Fruit fly (Drosophila melanogaster): ENCODE measurements around the gene CG13077.

CG13077 gene

dm6 chr2L:19533247-19533646, 32.4 kb upstream of the CG13077 start, which contains the start of gene CG33116 (continued):
- TF ChIP-seq CG4318 (GFP tag; optimal IDR thresholded peaks at IDR 0.05) = peak; percentile 75
- peak; percentile 61 for TF ChIP-seq Sox15 (GFP tag; optimal IDR thresholded peaks at IDR 0.05)
- TF ChIP-seq CG11294 (GFP tag; IDR thresholded peaks at IDR 0.05) = peak; percentile 69
- peak; percentile 90 for TF ChIP-seq svp (GFP tag)
- peak; percentile 77 for TF ChIP-seq CG7368 (GFP tag; optimal IDR thresholded peaks at IDR 0.05)
- peak; percentile 64 for TF ChIP-seq Ets21C (GFP tag; optimal IDR thresholded peaks at IDR 0.05)
- TF ChIP-seq ss (GFP tag; optimal IDR thresholded peaks at IDR 0.05) = peak; percentile 56 to 75
- TF ChIP-seq fd59A (GFP tag; optimal IDR thresholded peaks at IDR 0.05) = peak; percentile 70
- peak; percentile 96 for TF ChIP-seq Eip78C (GFP tag)
- peak; percentile 89 for TF ChIP-seq CG15336 (GFP tag; IDR thresholded peaks at IDR 0.05)
- peak; percentile 85 for TF ChIP-seq CG6276 (GFP tag; optimal IDR thresholded peaks at IDR 0.05)
- peak; percentile 3 for TF ChIP-seq Hr38 (GFP tag; optimal IDR thresholded peaks at IDR 0.05)
- peak; percentile 74 for TF ChIP-seq CG10631 (GFP tag; optimal IDR thresholded peaks at IDR 0.05)
- peak; percentile 83 for TF ChIP-seq Eip75B (GFP tag; optimal IDR thresholded peaks at IDR 0.05)
- TF ChIP-seq Hr4 (GFP tag; optimal IDR thresholded peaks at IDR 0.05) = peak; percentile 92
- TF ChIP-seq CG31627 (GFP tag; optimal IDR thresholded peaks at IDR 0.05) = peak; percentile 87
- TF ChIP-seq acj6 (GFP tag; optimal IDR thresholded peaks at IDR 0.05) = peak; percentile 82
- peak; percentile 87 for TF ChIP-seq Sox14 (GFP tag; optimal IDR thresholded peaks at IDR 0.05)
- TF ChIP-seq CG8632 (GFP tag; optimal IDR thresholded peaks at IDR 0.05) = peak; percentile 74
- peak; percentile 82 for TF ChIP-seq CG10669 (GFP tag; optimal IDR thresholded peaks at IDR 0.05)
- TF ChIP-seq fkh (GFP tag; optimal IDR thresholded peaks at IDR 0.05) = peak; percentile 49

- peak; percentile 5 for TF ChIP-seq Eip78C (GFP tag)
- TF ChIP-seq vri (GFP tag; optimal IDR thresholded peaks at IDR 0.05) = peak; percentile 77
- no peak for TF ChIP-seq Eip93F (GFP tag; optimal IDR thresholded peaks at IDR 0.05)
- no peak for TF ChIP-seq CG8119 (GFP tag; IDR thresholded peaks at IDR 0.05)
- TF ChIP-seq svp (GFP tag) = peak; percentile 26
These were observed 30.4 kb upstream of the CG13077 start, which contains the start of gene CG31697 for dm6 chr2L:19535234-19535633. TSS of gene CG31697 (plus strand) at chr2L:19535448.

- TF ChIP-seq Smox (GFP tag; optimal IDR thresholded peaks at IDR 0.05) (peak; percentile 96), ss (GFP tag; optimal IDR thresholded peaks at IDR 0.05) (peak; percentile 50 to 74), spab (GFP tag; optimal IDR thresholded peaks at IDR 0.05) (peak; percentile 63), Eip93F (GFP tag; optimal IDR thresholded peaks at IDR 0.05) (peak; percentile 94), CG6276 (GFP tag; optimal IDR thresholded peaks at IDR 0.05) (peak; percentile 87), Hr38 (GFP tag; optimal IDR thresholded peaks at IDR 0.05) (no peak), CG32006 (GFP tag; optimal IDR thresholded peaks at IDR 0.05) (peak; percentile 95), achi (GFP tag; optimal IDR thresholded peaks at IDR 0.05) (peak; percentile 92), Sox14 (GFP tag; optimal IDR thresholded peaks at IDR 0.05) (peak; percentile 95), CG11294 (GFP tag; IDR thresholded peaks at IDR 0.05) (peak; percentile 45; the same call in 1 of the 2 replicates), Ets21C (GFP tag; optimal IDR thresholded peaks at IDR 0.05) (peak; percentile 94), Eip75B (GFP tag; optimal IDR thresholded peaks at IDR 0.05) (peak; percentile 93), dsx (GFP tag; optimal IDR thresholded peaks at IDR 0.05; ENCODE audit: poor library complexity, severe bottlenecking) (peak; percentile 69), CG11762 (GFP tag; optimal IDR thresholded peaks at IDR 0.05; ENCODE audit: insufficient read depth) (peak; percentile 88), acj6 (GFP tag; optimal IDR thresholded peaks at IDR 0.05) (peak; percentile 93), svp (GFP tag) (peak; percentile 97), eg (GFP tag; IDR thresholded peaks at IDR 0.05) (peak; percentile 72), Blimp-1 (GFP tag; optimal IDR thresholded peaks at IDR 0.05) (peak; percentile 93), CG6792 (GFP tag; optimal IDR thresholded peaks at IDR 0.05) (peak; percentile 93), CG1621 (tag; optimal IDR thresholded peaks at IDR 0.05) (peak; percentile 39), vri (GFP tag; optimal IDR thresholded peaks at IDR 0.05) (peak; percentile 83), fd85E (GFP tag; optimal IDR thresholded peaks at IDR 0.05) (peak; percentile 62), CG8119 (GFP tag; IDR thresholded peaks at IDR 0.05) (peak; percentile 91), CG8319 (GFP tag; optimal IDR thresholded peaks at IDR 0.05) (peak; percentile 84), CG15336 (GFP tag; IDR thresholded peaks at IDR 0.05) (peak; percentile 89), Ets96B (tag; optimal IDR thresholded peaks at IDR 0.05) (peak; percentile 76), Hr4 (GFP tag; optimal IDR thresholded peaks at IDR 0.05) (peak; percentile 80), cyc (GFP tag; optimal IDR thresholded peaks at IDR 0.05) (peak; percentile 96), CG34406 (GFP tag; optimal IDR thresholded peaks at IDR 0.05) (peak; percentile 91), CG6163 (GFP tag; IDR thresholded peaks at IDR 0.05) (peak; percentile 87), CG6808 (GFP tag; optimal IDR thresholded peaks at IDR 0.05) (peak; percentile 77), Sox15 (GFP tag; optimal IDR thresholded peaks at IDR 0.05) (peak; percentile 76), CG3919 (GFP tag; optimal IDR thresholded peaks at IDR 0.05) (peak; percentile 94), esn (GFP tag; optimal IDR thresholded peaks at IDR 0.05) (peak; percentile 97), Sox102F (GFP tag; optimal IDR thresholded peaks at IDR 0.05) (peak; percentile 95)
These were observed 27.7 kb upstream of the CG13077 start, which contains the start of gene CG13082 for dm6 chr2L:19537779-19538456. TSS of gene CG13082 (plus strand) at chr2L:19538425.

Data from whole organism, prepupa.